Fruit fly (Drosophila melanogaster) whole organism, embryonic: ENCODE measurements around the gene CG5639.

Experiments used
- Bteb2 ChIP-seq: fragments of 200-800 bp; sonication (Bioruptor generic); optimal IDR thresholded peaks from 2 replicates; lab custom pipeline; 2016; ENCODE audit warnings: missing biosample characterization, missing genetic modification characterization
- CG1024 ChIP-seq: fragments of 200-800 bp; sonication (Bioruptor generic); IDR thresholded peaks from 2 replicates; pipeline ENCODE4 v1.3.6; 2022; ENCODE audit warnings: missing biosample characterization, missing genetic modification characterization
- CG11504 ChIP-seq: fragments of 200-800 bp; sonication (Bioruptor generic); optimal IDR thresholded peaks from 3 replicates; lab custom pipeline; 2019; ENCODE audit warnings: missing biosample characterization, mild to moderate bottlenecking, missing genetic modification characterization, moderate library complexity
- CG12071 ChIP-seq: fragments of 200-800 bp; sonication (Bioruptor generic); optimal IDR thresholded peaks from 3 replicates; lab custom pipeline; 2018; ENCODE audit warnings: missing biosample characterization, mild to moderate bottlenecking, missing genetic modification characterization
- CG12299 ChIP-seq: fragments of 200-800 bp; sonication (Bioruptor generic); optimal IDR thresholded peaks from 2 replicates; lab custom pipeline; 2018; ENCODE audit warnings: missing biosample characterization, mild to moderate bottlenecking, missing genetic modification characterization
- CG15011 ChIP-seq: fragments of 200-800 bp; sonication (Bioruptor generic); optimal IDR thresholded peaks from 3 replicates; lab custom pipeline; 2018; ENCODE audit warnings: missing biosample characterization, mild to moderate bottlenecking, missing genetic modification characterization
- CG17359 ChIP-seq: fragments of 200-800 bp; sonication (Bioruptor generic); optimal IDR thresholded peaks from 3 replicates; lab custom pipeline; 2018; ENCODE audit warnings: missing biosample characterization, mild to moderate bottlenecking, missing genetic modification characterization, moderate library complexity
- CG18619 ChIP-seq: fragments of 200-800 bp; sonication (Bioruptor generic); optimal IDR thresholded peaks from 3 replicates; lab custom pipeline; 2017; ENCODE audit warnings: missing biosample characterization, mild to moderate bottlenecking, missing genetic modification characterization
- CG30403 ChIP-seq: fragments of 200-800 bp; sonication (Bioruptor generic); optimal IDR thresholded peaks from 3 replicates; lab custom pipeline; 2016; ENCODE audit warnings: missing biosample characterization, missing genetic modification characterization
- CG33557 ChIP-seq: fragments of 200-800 bp; sonication (Bioruptor generic); optimal IDR thresholded peaks from 2 replicates; lab custom pipeline; 2019; ENCODE audit warnings: missing biosample characterization, mild to moderate bottlenecking, missing genetic modification characterization, moderate library complexity
- CG3995 ChIP-seq: fragments of 200-800 bp; sonication (Bioruptor generic); optimal IDR thresholded peaks from 3 replicates; lab custom pipeline; 2016; ENCODE audit warnings: missing biosample characterization, missing genetic modification characterization
- CG4328 ChIP-seq: fragments of 200-800 bp; sonication (Bioruptor generic); optimal IDR thresholded peaks from 3 replicates; lab custom pipeline; 2017; ENCODE audit warnings: missing biosample characterization, missing genetic modification reagents, missing genetic modification characterization
- CG4360 ChIP-seq: fragments of 200-800 bp; sonication (Bioruptor generic); IDR thresholded peaks from 2 replicates; pipeline ENCODE4 v1.3.6; 2022; ENCODE audit warnings: missing biosample characterization, missing genetic modification characterization
- CG6813 ChIP-seq: fragments of 200-800 bp; sonication (Bioruptor generic); optimal IDR thresholded peaks from 2 replicates; lab custom pipeline; 2017; ENCODE audit warnings: missing biosample characterization, missing genetic modification characterization, mild to moderate bottlenecking, moderate library complexity, missing genetic modification reagents
- CG8290 ChIP-seq, 3 experiments: fragments of 200-800 bp; sonication (Bioruptor generic); optimal IDR thresholded peaks; 2 replicates each; lab custom pipeline; 2016 to 2019; ENCODE audit warnings: missing biosample characterization in 3 of 3, missing genetic modification characterization in 3 of 3, mild to moderate bottlenecking in 2 of 3, moderate library complexity in 1 of 3
- CG8924 ChIP-seq: fragments of 200-800 bp; optimal IDR thresholded peaks from 3 replicates; lab custom pipeline; 2019; ENCODE audit warnings: missing biosample characterization, mild to moderate bottlenecking, missing genetic modification characterization, moderate library complexity
- CG9876 ChIP-seq: fragments of 200-800 bp; sonication (Bioruptor generic); optimal IDR thresholded peaks from 2 replicates; lab custom pipeline; 2016; ENCODE audit warnings: missing biosample characterization, missing genetic modification characterization
- CG9932 ChIP-seq: fragments of 200-800 bp; sonication (Bioruptor generic); IDR thresholded peaks from 2 replicates; pipeline ENCODE4 v1.3.6; 2022; ENCODE audit warnings: missing biosample characterization, missing genetic modification characterization
- Deaf1 ChIP-seq: fragments of 200-800 bp; optimal IDR thresholded peaks from 3 replicates; lab custom pipeline; 2019; ENCODE audit warnings: missing biosample characterization, mild to moderate bottlenecking, missing genetic modification characterization, moderate library complexity
- Dip3 ChIP-seq: fragments of 200-800 bp; sonication (Bioruptor generic); optimal IDR thresholded peaks from 3 replicates; lab custom pipeline; 2016; ENCODE audit warnings: missing biosample characterization, missing genetic modification characterization
- Ets97D ChIP-seq: fragments of 200-800 bp; sonication (Bioruptor generic); optimal IDR thresholded peaks from 3 replicates; lab custom pipeline; 2016; ENCODE audit warnings: missing biosample characterization, missing genetic modification characterization
- HLH3B ChIP-seq: fragments of 200-800 bp; sonication (Bioruptor generic); IDR thresholded peaks from 2 replicates; pipeline ENCODE4 v1.3.6; 2022; ENCODE audit warnings: missing biosample characterization, missing genetic modification characterization
- HLHmδ ChIP-seq: fragments of 200-800 bp; sonication (Bioruptor generic); optimal IDR thresholded peaks from 2 replicates; lab custom pipeline; 2018; ENCODE audit warnings: missing biosample characterization, mild to moderate bottlenecking, missing genetic modification characterization, moderate library complexity
- Hr78 ChIP-seq, 2 experiments: fragments of 200-800 bp in 1 of 2; fragments of >200 bp in 1 of 2; sonication (Bioruptor generic) in 1 of 2; optimal IDR thresholded peaks; 2 replicates each; lab custom pipeline; 2017 to 2019; ENCODE audit warnings: missing biosample characterization in 2 of 2, missing genetic modification characterization in 2 of 2, mild to moderate bottlenecking in 1 of 2, moderate library complexity in 1 of 2
- Kr ChIP-seq: fragments of 200-800 bp; sonication (Bioruptor generic); optimal IDR thresholded peaks from 2 replicates; lab custom pipeline; 2017; ENCODE audit warnings: missing biosample characterization, mild to moderate bottlenecking, missing genetic modification characterization
- Oli ChIP-seq: fragments of 200-800 bp; sonication (Bioruptor generic); optimal IDR thresholded peaks from 2 replicates; lab custom pipeline; 2018; ENCODE audit warnings: missing biosample characterization, mild to moderate bottlenecking, missing genetic modification characterization, moderate library complexity
- Ravus ChIP-seq: fragments of 200-800 bp; sonication (Bioruptor generic); IDR thresholded peaks from 2 replicates; pipeline ENCODE4 v1.3.6; 2022; ENCODE audit warnings: missing biosample characterization, missing genetic modification characterization
- Xbp1 ChIP-seq: fragments of 200-800 bp; sonication (Bioruptor generic); optimal IDR thresholded peaks from 3 replicates; lab custom pipeline; 2016; ENCODE audit warnings: missing biosample characterization, mild to moderate bottlenecking, missing genetic modification characterization
- ap ChIP-seq: fragments of 200-800 bp; sonication (Bioruptor generic); IDR thresholded peaks from 2 replicates; pipeline ENCODE4 v1.3.6; 2022; ENCODE audit warnings: missing biosample characterization, missing genetic modification characterization
- bab2 ChIP-seq: fragments of 200-800 bp; sonication (Bioruptor generic); optimal IDR thresholded peaks from 2 replicates; lab custom pipeline; 2016; ENCODE audit warnings: missing biosample characterization, missing genetic modification characterization
- br ChIP-seq: fragments of >200 bp; optimal IDR thresholded peaks from 2 replicates; lab custom pipeline; 2017
- cato ChIP-seq: fragments of 200-800 bp; sonication (Bioruptor generic); optimal IDR thresholded peaks from 2 replicates; lab custom pipeline; 2016; ENCODE audit warnings: missing biosample characterization, missing genetic modification characterization, borderline replicate concordance
- chif ChIP-seq, 2 experiments: fragments of 200-800 bp; sonication (Bioruptor generic); optimal IDR thresholded peaks; 3 replicates each; lab custom pipeline; 2016; ENCODE audit warnings: missing biosample characterization in 2 of 2, missing genetic modification characterization in 2 of 2
- corto ChIP-seq: fragments of 200-800 bp; sonication (Bioruptor generic); optimal IDR thresholded peaks from 2 replicates; lab custom pipeline; 2016; ENCODE audit warnings: missing biosample characterization, mild to moderate bottlenecking, missing genetic modification characterization, moderate library complexity
- croc ChIP-seq: fragments of 200-800 bp; sonication (Bioruptor generic); conservative IDR thresholded peaks from 3 replicates; pipeline ENCODE4 v1.3.6; 2022; ENCODE audit warnings: missing biosample characterization, missing genetic modification characterization
- dysf ChIP-seq: fragments of 200-800 bp; sonication (Bioruptor generic); IDR thresholded peaks from 3 replicates; pipeline ENCODE4 v1.3.6; 2022; ENCODE audit warnings: missing biosample characterization, missing genetic modification characterization
- emc ChIP-seq: fragments of 200-800 bp; sonication (Bioruptor generic); optimal IDR thresholded peaks from 2 replicates; lab custom pipeline; 2016; ENCODE audit warnings: missing biosample characterization, missing genetic modification characterization
- ems ChIP-seq: fragments of 200-800 bp; sonication (Bioruptor generic); optimal IDR thresholded peaks from 3 replicates; lab custom pipeline; 2016; ENCODE audit warnings: missing biosample characterization, missing genetic modification characterization
- eyg ChIP-seq: fragments of 200-800 bp; sonication (Bioruptor generic); optimal IDR thresholded peaks from 3 replicates; lab custom pipeline; 2016; ENCODE audit warnings: missing biosample characterization, missing genetic modification characterization
- nom ChIP-seq: fragments of 200-800 bp; sonication (Bioruptor generic); optimal IDR thresholded peaks from 2 replicates; lab custom pipeline; 2017; ENCODE audit warnings: missing biosample characterization, missing genetic modification characterization, mild to moderate bottlenecking, moderate library complexity, missing genetic modification reagents
- pho ChIP-seq: fragments of 200-800 bp; sonication (Bioruptor generic); optimal IDR thresholded peaks from 2 replicates; lab custom pipeline; 2016; ENCODE audit warnings: missing biosample characterization, missing genetic modification characterization
- prd ChIP-seq, 3 experiments: fragments of >200 bp in 2 of 3; fragments of 200-800 bp in 1 of 3; sonication (Bioruptor generic) in 1 of 3; optimal IDR thresholded peaks in 2 of 3; IDR thresholded peaks in 1 of 3; 2 replicates in 2 of 3; 3 replicates in 1 of 3; pipeline versions ENCODE4 v1.3.6 to Lab custom; 2017 to 2022; ENCODE audit warnings: missing biosample characterization in 1 of 3, missing genetic modification characterization in 1 of 3
- row ChIP-seq: fragments of 200-800 bp; sonication (Bioruptor generic); IDR thresholded peaks from 3 replicates; pipeline ENCODE4 v1.3.6; 2022; ENCODE audit warnings: missing biosample characterization, missing genetic modification characterization
- salm ChIP-seq: fragments of 200-800 bp; sonication (Bioruptor generic); optimal IDR thresholded peaks from 2 replicates; lab custom pipeline; 2018; ENCODE audit warnings: missing biosample characterization, mild to moderate bottlenecking, missing genetic modification characterization
- sens ChIP-seq: fragments of 200-800 bp; sonication (Bioruptor generic); peaks from one replicate; lab custom pipeline; 2016; ENCODE audit warnings: missing biosample characterization, missing genetic modification characterization
- sna ChIP-seq: fragments of 200-800 bp; sonication (Bioruptor generic); IDR thresholded peaks from 2 replicates; pipeline ENCODE4 v1.3.6; 2022; ENCODE audit warnings: missing biosample characterization, missing genetic modification characterization; ENCODE audit not compliant: partially characterized antibody
- stc ChIP-seq: fragments of 200-800 bp; sonication (Bioruptor generic); IDR thresholded peaks from 2 replicates; pipeline ENCODE4 v1.3.6; 2022; ENCODE audit warnings: missing biosample characterization, missing genetic modification characterization
- unc-4 ChIP-seq: fragments of 200-800 bp; sonication (Bioruptor generic); IDR thresholded peaks from 2 replicates; pipeline ENCODE4 v1.3.6; 2022; ENCODE audit warnings: missing biosample characterization, missing genetic modification characterization; ENCODE audit not compliant: partially characterized antibody
- wor ChIP-seq: fragments of 200-800 bp; sonication (Bioruptor generic); IDR thresholded peaks from 2 replicates; pipeline ENCODE4 v1.3.6; 2022; ENCODE audit warnings: missing biosample characterization, missing genetic modification characterization
- zfh1 ChIP-seq: fragments of 200-800 bp; sonication (Bioruptor generic); IDR thresholded peaks from 3 replicates; pipeline ENCODE4 v1.3.6; 2022; ENCODE audit warnings: missing biosample characterization, missing genetic modification characterization

CG5639 gene

dm6 chr3R:27556972-27557371 lies 39.0 kb downstream of the CG5639 start (continued):
- no peak for TF ChIP-seq CG8290 (GFP tag; optimal IDR thresholded peaks at IDR 0.05; lab: Kevin White, UChicago)
- peak in 1 of 2 experiments; percentile 14 for TF ChIP-seq CG8290 (tag; optimal IDR thresholded peaks at IDR 0.05; lab: Kevin White, UChicago)
- peak; percentile 0 for TF ChIP-seq Deaf1 (tag; lab: Kevin White, UChicago)
- TF ChIP-seq croc (GFP tag; lab: Robert Waterston, UW) = no peak
- TF ChIP-seq Xbp1 (GFP tag; lab: Kevin White, UChicago) = peak; percentile 17
- peak; percentile 82 for TF ChIP-seq CG9932 (GFP tag; lab: Robert Waterston, UW)
- TF ChIP-seq bab2 (GFP tag; lab: Kevin White, UChicago) = peak; percentile 40
- no peak for TF ChIP-seq wor (GFP tag; lab: Robert Waterston, UW)
- no peak for TF ChIP-seq Bteb2
- TF ChIP-seq HLHmδ (GFP tag; lab: Kevin White, UChicago) = no peak
- TF ChIP-seq HLH3B (GFP tag; lab: Robert Waterston, UW) = no peak
- no peak for TF ChIP-seq prd (optimal IDR thresholded peaks at IDR 0.05; lab: Kevin White, UChicago)
- TF ChIP-seq prd (GFP tag; IDR thresholded peaks at IDR 0.05; lab: Robert Waterston, UW) = peak; percentile 43; the same call in 2 of the 3 replicates
- TF ChIP-seq sna (GFP tag; lab: Robert Waterston, UW) = no peak
- TF ChIP-seq ap (GFP tag; lab: Robert Waterston, UW) = no peak
- no peak for TF ChIP-seq CG15011 (GFP tag; lab: Kevin White, UChicago)
- peak; percentile 17 for TF ChIP-seq ems (GFP tag; lab: Kevin White, UChicago)
- TF ChIP-seq br (lab: Kevin White, UChicago) = no peak
- no peak for TF ChIP-seq CG33557 (GFP tag; lab: Kevin White, UChicago)
- TF ChIP-seq Hr78 (GFP tag; optimal IDR thresholded peaks at IDR 0.05; lab: Kevin White, UChicago) = no peak
- peak; percentile 51 for TF ChIP-seq CG30403
- TF ChIP-seq salm (tag; lab: Kevin White, UChicago) = no peak
- no peak for TF ChIP-seq corto (GFP tag; lab: Kevin White, UChicago)
- TF ChIP-seq Dip3 (GFP tag; lab: Kevin White, UChicago) = peak; percentile 67
- peak; percentile 13 for TF ChIP-seq CG18619 (GFP tag; lab: Kevin White, UChicago)
- TF ChIP-seq CG8924 (tag; lab: Kevin White, UChicago) = no peak
- TF ChIP-seq emc (GFP tag; lab: Kevin White, UChicago) = no peak
- peak; percentile 87 for TF ChIP-seq sens (GFP tag; lab: Kevin White, UChicago)
- TF ChIP-seq pho = no peak
- TF ChIP-seq CG17359 (tag; lab: Kevin White, UChicago) = no peak
- no peak for TF ChIP-seq CG4328 (GFP tag; lab: Kevin White, UChicago)
- TF ChIP-seq Ets97D = no peak
- no peak for TF ChIP-seq eyg
- TF ChIP-seq dysf (GFP tag; lab: Robert Waterston, UW) = peak; percentile 70
- TF ChIP-seq zfh1 (GFP tag; lab: Robert Waterston, UW) = peak; percentile 61; the same call in 1 of the 3 replicates
- TF ChIP-seq CG11504 (tag; lab: Kevin White, UChicago) = peak; percentile 52
- TF ChIP-seq Oli (tag; lab: Kevin White, UChicago) = peak; percentile 11
- TF ChIP-seq nom (GFP tag; lab: Kevin White, UChicago) = no peak
- peak; percentile 33 for TF ChIP-seq CG3995 (GFP tag; lab: Kevin White, UChicago)
- no peak for TF ChIP-seq unc-4 (GFP tag; lab: Robert Waterston, UW)
- TF ChIP-seq CG12071 (GFP tag; lab: Kevin White, UChicago) = peak; percentile 15
- TF ChIP-seq chif (GFP tag; optimal IDR thresholded peaks at IDR 0.05; lab: Kevin White, UChicago) = no peak
- TF ChIP-seq row (GFP tag; lab: Robert Waterston, UW) = peak; percentile 58
- 0 out of 2 replicates have a peak, but pooled peaks have one; percentile 24 for TF ChIP-seq stc (GFP tag; lab: Robert Waterston, UW)
- no peak for TF ChIP-seq CG9876 (GFP tag; lab: Kevin White, UChicago)
- TF ChIP-seq CG6813 (GFP tag; lab: Kevin White, UChicago) = no peak
- no peak for TF ChIP-seq Kr (GFP tag; lab: Kevin White, UChicago)
- no peak for TF ChIP-seq CG12299 (tag; lab: Kevin White, UChicago)
- no peak; the same call in 1 of the 2 replicates for TF ChIP-seq Ravus (GFP tag; lab: Robert Waterston, UW)
- TF ChIP-seq cato (GFP tag; lab: Kevin White, UChicago) = no peak
- no peak for TF ChIP-seq CG4360 (GFP tag; lab: Robert Waterston, UW)
- no peak for TF ChIP-seq CG1024 (GFP tag; lab: Robert Waterston, UW)
